Worm (Caenorhabditis elegans): ENCODE measurements around the gene C09G5.13.

Gene C09G5.13

DNA sequence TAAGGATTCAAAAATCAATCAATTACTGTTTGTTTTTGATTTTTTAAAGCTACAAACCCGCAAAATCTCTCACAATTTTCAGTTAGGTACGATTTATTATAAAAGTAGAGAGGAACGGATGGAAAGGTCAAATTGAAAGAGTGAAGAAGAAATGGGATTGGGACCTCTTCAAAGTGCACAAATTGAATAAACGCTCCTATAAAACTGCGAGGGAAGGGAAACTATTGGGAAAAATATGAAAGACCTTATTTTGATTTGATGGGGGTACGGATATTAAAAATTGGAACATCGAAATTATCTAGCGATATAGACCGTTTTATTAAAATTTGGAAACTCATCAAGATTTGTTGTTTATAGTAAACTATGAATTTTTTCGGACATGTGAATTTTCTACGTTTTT is 49.5 kb downstream of the C09G5.13 start:
- TF ChIP-seq nhr-67 (tag; optimal IDR thresholded peaks at IDR 0.05) = no peak
- TF ChIP-seq fos-1 (tag; optimal IDR thresholded peaks at IDR 0.05) = no peak
- no peak for TF ChIP-seq ceh-9 (tag; optimal IDR thresholded peaks at IDR 0.05)

DNA sequence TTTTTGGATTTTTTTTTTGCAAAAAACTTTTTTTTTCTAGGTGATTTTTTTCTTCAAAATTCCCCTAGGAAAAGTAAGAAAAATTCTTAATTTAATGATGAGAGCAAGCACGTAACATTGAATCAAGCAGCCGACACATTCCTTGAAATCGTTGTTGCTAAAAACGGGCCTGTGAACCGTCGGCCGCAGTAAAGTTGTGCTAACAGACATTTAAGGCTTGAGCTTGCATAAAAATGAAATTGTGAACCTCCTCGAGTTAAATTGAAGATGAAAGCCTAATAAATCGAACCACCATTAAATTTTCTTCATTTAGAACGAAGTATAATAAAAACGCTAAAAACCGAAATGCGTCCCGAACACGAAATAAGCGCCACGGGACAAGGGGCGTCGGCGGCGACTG is 50.8 kb downstream of the C09G5.13 start:
- TF ChIP-seq nhr-12 (tag; optimal IDR thresholded peaks at IDR 0.05) (no peak), zag-1 (tag; optimal IDR thresholded peaks at IDR 0.05) (no peak), jun-1 (tag; optimal IDR thresholded peaks at IDR 0.05) (no peak), fkh-2 (tag; optimal IDR thresholded peaks at IDR 0.05) (no peak), ceh-28 (tag; optimal IDR thresholded peaks at IDR 0.05) (no peak), skn-1 (tag; optimal IDR thresholded peaks at IDR 0.05) (no peak), aly-2 (tag; optimal IDR thresholded peaks at IDR 0.05) (no peak), ztf-11 (tag; optimal IDR thresholded peaks at IDR 0.05) (no peak), tbx-2 (tag; optimal IDR thresholded peaks at IDR 0.05) (no peak), lin-39 (tag; optimal IDR thresholded peaks at IDR 0.05) (no peak), nhr-43 (tag; optimal IDR thresholded peaks at IDR 0.05; ENCODE audit: poor library complexity, severe bottlenecking) (no peak), pha-4 (tag; optimal IDR thresholded peaks at IDR 0.05) (no peak), nhr-76 (tag; optimal IDR thresholded peaks at IDR 0.05) (no peak), ceh-9 (tag; optimal IDR thresholded peaks at IDR 0.05) (no peak), mdl-1 (tag; optimal IDR thresholded peaks at IDR 0.05) (no peak), ama-1 (optimal IDR thresholded peaks at IDR 0.05) (no peak), nhr-11 (tag; optimal IDR thresholded peaks at IDR 0.05) (no peak), ztf-4 (tag; optimal IDR thresholded peaks at IDR 0.05) (no peak), fos-1 (tag; optimal IDR thresholded peaks at IDR 0.05) (no peak)
